Fruit fly (Drosophila melanogaster): ENCODE results near the gene Diedel.

Gene Diedel

dm6 chr3R:29470122-29470521 is 23.5 kb upstream of the Diedel start (continued):
- peak; percentile 1 for TF ChIP-seq PHDP (tag; optimal IDR thresholded peaks at IDR 0.05)
- peak; percentile 42; the same call in 1 of the 3 replicates for TF ChIP-seq row (GFP tag; IDR thresholded peaks at IDR 0.05)
- TF ChIP-seq CG10979 (tag; optimal IDR thresholded peaks at IDR 0.05) = no peak
- peak; percentile 29 for TF ChIP-seq Xbp1 (GFP tag; optimal IDR thresholded peaks at IDR 0.05)
- TF ChIP-seq Sox102F (GFP tag; optimal IDR thresholded peaks at IDR 0.05) = peak; percentile 19
- TF ChIP-seq CG15514 (GFP tag; optimal IDR thresholded peaks at IDR 0.05) = no peak
- TF ChIP-seq CG7271 (tag; optimal IDR thresholded peaks at IDR 0.05) = no peak
- no peak for TF ChIP-seq CG3847 (GFP tag; IDR thresholded peaks at IDR 0.05)
- no peak for TF ChIP-seq NC2β (GFP tag; optimal IDR thresholded peaks at IDR 0.05)
- TF ChIP-seq Poxn (GFP tag; IDR thresholded peaks at IDR 0.05) = no peak
- TF ChIP-seq CG32767 (GFP tag; IDR thresholded peaks at IDR 0.05) = no peak
- no peak for TF ChIP-seq Dp (GFP tag; optimal IDR thresholded peaks at IDR 0.05)
- TF ChIP-seq lov (optimal IDR thresholded peaks at IDR 0.05) = no peak
- TF ChIP-seq lov (GFP tag; IDR thresholded peaks at IDR 0.05) = no peak
- TF ChIP-seq sens (GFP tag) = peak; percentile 47

dm6 chr3R:29478952-29479538 is 14.6 kb upstream of the Diedel start:
- no peak for TF ChIP-seq CG9876 (GFP tag; optimal IDR thresholded peaks at IDR 0.05)
- TF ChIP-seq Dip2 (GFP tag; IDR thresholded peaks at IDR 0.05) = no peak
- TF ChIP-seq Dad (GFP tag; optimal IDR thresholded peaks at IDR 0.05) = peak; percentile 43
- peak; percentile 70 for TF ChIP-seq esg (GFP tag; conservative IDR thresholded peaks at IDR 0.05)
- TF ChIP-seq scrt (GFP tag; optimal IDR thresholded peaks at IDR 0.05) = peak; percentile 45
- no peak for TF ChIP-seq fd64A (GFP tag; optimal IDR thresholded peaks at IDR 0.05)
- TF ChIP-seq CG5245 (GFP tag; optimal IDR thresholded peaks at IDR 0.05) = no peak
- peak; percentile 92 for TF ChIP-seq sens (GFP tag)
- TF ChIP-seq HLH54F (GFP tag; optimal IDR thresholded peaks at IDR 0.05) = peak; percentile 20
- TF ChIP-seq repo (GFP tag; optimal IDR thresholded peaks at IDR 0.05) = no peak
- TF ChIP-seq Xrp1 (GFP tag; IDR thresholded peaks at IDR 0.05) = peak; percentile 62
- no peak for TF ChIP-seq usp (GFP tag; optimal IDR thresholded peaks at IDR 0.05)
- TF ChIP-seq CG11695 (GFP tag; IDR thresholded peaks at IDR 0.05) = peak; percentile 64; the same call in 2 of the 3 replicates
- peak; percentile 51 for TF ChIP-seq ara (GFP tag; IDR thresholded peaks at IDR 0.05)
- peak; percentile 64 for TF ChIP-seq CG9932 (GFP tag; IDR thresholded peaks at IDR 0.05)
- peak; percentile 25 for TF ChIP-seq nerfin-1 (tag; optimal IDR thresholded peaks at IDR 0.05)
- no peak for TF ChIP-seq cad (GFP tag; optimal IDR thresholded peaks at IDR 0.05)
- no peak for TF ChIP-seq schlank (tag; optimal IDR thresholded peaks at IDR 0.05)
- TF ChIP-seq CG7357 (GFP tag; IDR thresholded peaks at IDR 0.05) = peak; percentile 47; the same call in 1 of the 3 replicates
- TF ChIP-seq Hand (GFP tag; optimal IDR thresholded peaks at IDR 0.05) = peak; percentile 69
- no peak for TF ChIP-seq CG13123 (GFP tag; optimal IDR thresholded peaks at IDR 0.05)
- TF ChIP-seq Poxn (GFP tag; IDR thresholded peaks at IDR 0.05) = peak; percentile 45; the same call in 1 of the 2 replicates
- TF ChIP-seq CG9437 (GFP tag; optimal IDR thresholded peaks at IDR 0.05) = peak; percentile 15
- TF ChIP-seq al (GFP tag; IDR thresholded peaks at IDR 0.05) = peak; percentile 46; the same call in 1 of the 2 replicates
- TF ChIP-seq CG42726 (GFP tag; IDR thresholded peaks at IDR 0.05; ENCODE audit: partially characterized antibody) = no peak
- no peak for TF ChIP-seq Nf-YA (GFP tag; IDR thresholded peaks at IDR 0.05)
- peak; percentile 51; the same call in 1 of the 3 replicates for TF ChIP-seq gce (GFP tag; IDR thresholded peaks at IDR 0.05)
- TF ChIP-seq jing (GFP tag; optimal IDR thresholded peaks at IDR 0.05) = no peak
- TF ChIP-seq run (tag; optimal IDR thresholded peaks at IDR 0.05) = peak; percentile 8
- TF ChIP-seq Fer2 (tag; optimal IDR thresholded peaks at IDR 0.05) = peak; percentile 9
- TF ChIP-seq CG3726 (GFP tag; IDR thresholded peaks at IDR 0.05) = no peak
- TF ChIP-seq oc (tag; optimal IDR thresholded peaks at IDR 0.05) = peak; percentile 6
- TF ChIP-seq CG14710 (tag; optimal IDR thresholded peaks at IDR 0.05) = no peak
- no peak for TF ChIP-seq corto (GFP tag; optimal IDR thresholded peaks at IDR 0.05)
- TF ChIP-seq CG10147 (GFP tag; optimal IDR thresholded peaks at IDR 0.05) = peak; percentile 61
- TF ChIP-seq CG2116 (GFP tag; optimal IDR thresholded peaks at IDR 0.05) = peak; percentile 8
- TF ChIP-seq ase (GFP tag; IDR thresholded peaks at IDR 0.05) = peak; percentile 70; the same call in 2 of the 3 replicates
